Worm (Caenorhabditis elegans): ENCODE results near the gene pbs-6.

ce11 chrIII:8258045-8258444 lies 14.2 kb upstream of the pbs-6 start, which contains the start of gene ncr-2:
- TF ChIP-seq elt-1 (tag; optimal IDR thresholded peaks at IDR 0.05) = no peak
- TF ChIP-seq gmeb-1 (tag; optimal IDR thresholded peaks at IDR 0.05) = no peak
- no peak for TF ChIP-seq ama-1 (optimal IDR thresholded peaks at IDR 0.05)
- no peak for TF ChIP-seq ztf-1 (GFP tag; conservative IDR thresholded peaks at IDR 0.05)
- TF ChIP-seq ztf-4 (tag; optimal IDR thresholded peaks at IDR 0.05) = no peak
- TF ChIP-seq nhr-21 (tag; optimal IDR thresholded peaks at IDR 0.05) = no peak
- no peak for TF ChIP-seq nhr-23 (tag; optimal IDR thresholded peaks at IDR 0.05)
- TF ChIP-seq mdl-1 (tag; optimal IDR thresholded peaks at IDR 0.05) = no peak
- no peak for TF ChIP-seq snpc-4 (tag; optimal IDR thresholded peaks at IDR 0.05)
- no peak for TF ChIP-seq ZK546.5 (tag; optimal IDR thresholded peaks at IDR 0.05)
- no peak for TF ChIP-seq zag-1 (tag; optimal IDR thresholded peaks at IDR 0.05)

Data from whole organism, L2 larva.